Fruit fly (Drosophila melanogaster) whole organism, embryonic: ENCODE data around the gene CG5180.

ENCODE experiments used
- Abd-B ChIP-seq: fragments of 200-800 bp; sonication (Bioruptor generic); optimal IDR thresholded peaks from 2 replicates; lab custom pipeline; 2018; ENCODE audit warnings: missing biosample characterization, mild to moderate bottlenecking, missing genetic modification characterization, moderate library complexity
- BtbVII ChIP-seq: fragments of 200-800 bp; sonication (Bioruptor generic); optimal IDR thresholded peaks from 3 replicates; lab custom pipeline; 2017; ENCODE audit warnings: missing biosample characterization, mild to moderate bottlenecking, missing genetic modification characterization
- CG10462 ChIP-seq: fragments of 200-800 bp; sonication (Bioruptor generic); optimal IDR thresholded peaks from 2 replicates; lab custom pipeline; 2016; ENCODE audit warnings: missing biosample characterization, missing genetic modification characterization
- CG11723 ChIP-seq: fragments of 200-800 bp; sonication (Bioruptor generic); optimal IDR thresholded peaks from 2 replicates; lab custom pipeline; 2017; ENCODE audit warnings: missing biosample characterization, mild to moderate bottlenecking, missing genetic modification characterization
- CG12236 ChIP-seq: fragments of 200-800 bp; sonication (Bioruptor generic); optimal IDR thresholded peaks from 2 replicates; lab custom pipeline; 2016; ENCODE audit warnings: missing biosample characterization, missing genetic modification characterization
- CG12299 ChIP-seq: fragments of 200-800 bp; sonication (Bioruptor generic); optimal IDR thresholded peaks from 2 replicates; lab custom pipeline; 2018; ENCODE audit warnings: missing biosample characterization, mild to moderate bottlenecking, missing genetic modification characterization
- CG12391 ChIP-seq: fragments of 200-800 bp; sonication (Bioruptor generic); optimal IDR thresholded peaks from 3 replicates; lab custom pipeline; 2018; ENCODE audit warnings: missing biosample characterization, mild to moderate bottlenecking, missing genetic modification characterization, moderate library complexity
- CG1529 ChIP-seq: fragments of 200-800 bp; sonication (Bioruptor generic); optimal IDR thresholded peaks from 3 replicates; lab custom pipeline; 2018; ENCODE audit warnings: missing biosample characterization, missing genetic modification characterization
- CG16779 ChIP-seq: fragments of 200-800 bp; sonication (Bioruptor generic); IDR thresholded peaks from 2 replicates; pipeline ENCODE4 v1.3.6; 2022; ENCODE audit warnings: missing biosample characterization, missing genetic modification characterization
- CG16813 ChIP-seq: fragments of 200-800 bp; sonication (Bioruptor generic); IDR thresholded peaks from 3 replicates; pipeline ENCODE4 v1.3.6; 2022; ENCODE audit warnings: missing biosample characterization, missing genetic modification characterization; ENCODE audit not compliant: partially characterized antibody
- CG17359 ChIP-seq: fragments of 200-800 bp; sonication (Bioruptor generic); optimal IDR thresholded peaks from 3 replicates; lab custom pipeline; 2018; ENCODE audit warnings: missing biosample characterization, mild to moderate bottlenecking, missing genetic modification characterization, moderate library complexity
- CG17912 ChIP-seq: fragments of 200-800 bp; sonication (Bioruptor generic); optimal IDR thresholded peaks from 2 replicates; lab custom pipeline; 2018; ENCODE audit warnings: missing biosample characterization, mild to moderate bottlenecking, missing genetic modification characterization
- CG2875 ChIP-seq: fragments of 200-800 bp; sonication (Bioruptor generic); optimal IDR thresholded peaks from 2 replicates; lab custom pipeline; 2017; ENCODE audit warnings: missing biosample characterization, mild to moderate bottlenecking, missing genetic modification characterization, missing genetic modification reagents
- CG3407 ChIP-seq: fragments of 200-800 bp; sonication (Bioruptor generic); optimal IDR thresholded peaks from 2 replicates; lab custom pipeline; 2018; ENCODE audit warnings: missing biosample characterization, mild to moderate bottlenecking, missing genetic modification characterization
- CG34224 ChIP-seq: fragments of 200-800 bp; sonication (Bioruptor generic); IDR thresholded peaks from 3 replicates; pipeline ENCODE4 v1.3.6; 2022; ENCODE audit warnings: missing biosample characterization, missing genetic modification characterization; ENCODE audit not compliant: partially characterized antibody
- CG34376 ChIP-seq: fragments of 200-800 bp; sonication (Bioruptor generic); optimal IDR thresholded peaks from 2 replicates; lab custom pipeline; 2018; ENCODE audit warnings: missing biosample characterization, mild to moderate bottlenecking, missing genetic modification characterization
- CG4404 ChIP-seq: fragments of 200-800 bp; sonication (Bioruptor generic); IDR thresholded peaks from 2 replicates; pipeline ENCODE4 v1.3.6; 2022; ENCODE audit warnings: missing biosample characterization, missing genetic modification characterization
- CG4707 ChIP-seq: fragments of 200-800 bp; sonication (Bioruptor generic); optimal IDR thresholded peaks from 2 replicates; lab custom pipeline; 2018; ENCODE audit warnings: missing biosample characterization, mild to moderate bottlenecking, missing genetic modification characterization, moderate library complexity
- CG7271 ChIP-seq: fragments of 200-800 bp; sonication (Bioruptor generic); optimal IDR thresholded peaks from 2 replicates; lab custom pipeline; 2018; ENCODE audit warnings: missing biosample characterization, mild to moderate bottlenecking, missing genetic modification characterization, moderate library complexity
- CG7556 ChIP-seq: fragments of 200-800 bp; sonication (Bioruptor generic); optimal IDR thresholded peaks from 2 replicates; lab custom pipeline; 2017; ENCODE audit warnings: missing biosample characterization, mild to moderate bottlenecking, missing genetic modification characterization
- CG7928 ChIP-seq: fragments of 200-800 bp; sonication (Bioruptor generic); optimal IDR thresholded peaks from 2 replicates; lab custom pipeline; 2017; ENCODE audit warnings: missing biosample characterization, mild to moderate bottlenecking, missing genetic modification characterization
- CG7987 ChIP-seq: fragments of 200-800 bp; sonication (Bioruptor generic); optimal IDR thresholded peaks from 2 replicates; lab custom pipeline; 2018; ENCODE audit warnings: missing biosample characterization, mild to moderate bottlenecking, missing genetic modification characterization, moderate library complexity
- Dbx ChIP-seq: fragments of 200-800 bp; sonication (Bioruptor generic); IDR thresholded peaks from 3 replicates; pipeline ENCODE4 v1.3.6; 2022; ENCODE audit warnings: missing biosample characterization, missing genetic modification characterization
- Dp ChIP-seq: fragments of 200-800 bp; sonication (Bioruptor generic); optimal IDR thresholded peaks from 2 replicates; lab custom pipeline; 2018; ENCODE audit warnings: missing biosample characterization, mild to moderate bottlenecking, missing genetic modification characterization, moderate library complexity
- E2f1 ChIP-seq: fragments of 200-800 bp; sonication (Bioruptor generic); IDR thresholded peaks from 2 replicates; pipeline ENCODE4 v1.3.6; 2022; ENCODE audit warnings: missing biosample characterization, missing genetic modification characterization
- Fer3 ChIP-seq: fragments of 200-800 bp; sonication (Bioruptor generic); optimal IDR thresholded peaks from 2 replicates; lab custom pipeline; 2018; ENCODE audit warnings: missing biosample characterization, mild to moderate bottlenecking, missing genetic modification characterization, moderate library complexity
- GATAe ChIP-seq: fragments of 200-800 bp; sonication (Bioruptor generic); conservative IDR thresholded peaks from 2 replicates; pipeline ENCODE4 v1.3.6; 2022; ENCODE audit warnings: missing biosample characterization, missing genetic modification characterization
- Hand ChIP-seq: fragments of 200-800 bp; sonication (Bioruptor generic); optimal IDR thresholded peaks from 2 replicates; lab custom pipeline; 2017; ENCODE audit warnings: mild to moderate bottlenecking, missing biosample characterization, missing genetic modification reagents, missing genetic modification characterization
- Hr51 ChIP-seq, 2 experiments: fragments of 200-800 bp; sonication (Bioruptor generic); optimal IDR thresholded peaks; 2 replicates in 1 of 2; 3 replicates in 1 of 2; lab custom pipeline; 2016 to 2018; ENCODE audit warnings: missing biosample characterization in 2 of 2, missing genetic modification characterization in 2 of 2, mild to moderate bottlenecking in 1 of 2, moderate library complexity in 1 of 2
- Nf-YA ChIP-seq: fragments of 200-800 bp; sonication (Bioruptor generic); IDR thresholded peaks from 2 replicates; pipeline ENCODE4 v1.3.6; 2022; ENCODE audit warnings: missing biosample characterization, missing genetic modification characterization
- Ssrp ChIP-seq: fragments of 200-800 bp; sonication (Bioruptor generic); optimal IDR thresholded peaks from 2 replicates; lab custom pipeline; 2018; ENCODE audit warnings: missing biosample characterization, mild to moderate bottlenecking, missing genetic modification characterization, moderate library complexity
- al ChIP-seq: fragments of 200-800 bp; sonication (Bioruptor generic); IDR thresholded peaks from 2 replicates; pipeline ENCODE4 v1.3.6; 2022; ENCODE audit warnings: missing biosample characterization, missing genetic modification characterization
- chinmo ChIP-seq: fragments of 200-800 bp; sonication (Bioruptor generic); IDR thresholded peaks from 4 replicates; pipeline ENCODE4 v1.3.6; 2022; ENCODE audit warnings: missing biosample characterization, missing genetic modification characterization; ENCODE audit not compliant: partially characterized antibody
- gcm2 ChIP-seq: fragments of 200-800 bp; sonication (Bioruptor generic); optimal IDR thresholded peaks from 2 replicates; lab custom pipeline; 2016; ENCODE audit warnings: missing biosample characterization, missing genetic modification characterization
- gem ChIP-seq: fragments of 200-800 bp; sonication (Bioruptor generic); optimal IDR thresholded peaks from 2 replicates; lab custom pipeline; 2019; ENCODE audit warnings: missing biosample characterization, mild to moderate bottlenecking, missing genetic modification characterization, moderate library complexity
- grn ChIP-seq: fragments of 200-800 bp; sonication (Bioruptor generic); optimal IDR thresholded peaks from 3 replicates; lab custom pipeline; 2017; ENCODE audit warnings: missing biosample characterization, missing genetic modification characterization
- ham ChIP-seq: fragments of 200-800 bp; sonication (Bioruptor generic); IDR thresholded peaks from 2 replicates; pipeline ENCODE4 v1.3.6; 2022; ENCODE audit warnings: missing biosample characterization, missing genetic modification characterization
- hbn ChIP-seq: fragments of 200-800 bp; sonication (Bioruptor generic); IDR thresholded peaks from 2 replicates; pipeline ENCODE4 v1.3.6; 2022; ENCODE audit warnings: missing biosample characterization, missing genetic modification characterization; ENCODE audit not compliant: partially characterized antibody
- kay ChIP-seq: fragments of 200-800 bp; sonication (Bioruptor generic); optimal IDR thresholded peaks from 2 replicates; lab custom pipeline; 2016; ENCODE audit warnings: missing biosample characterization, missing genetic modification characterization
- luna ChIP-seq: fragments of 200-800 bp; sonication (Bioruptor generic); optimal IDR thresholded peaks from 2 replicates; lab custom pipeline; 2016; ENCODE audit warnings: missing biosample characterization, missing genetic modification characterization
- maf-S ChIP-seq: fragments of 200-800 bp; sonication (Bioruptor generic); optimal IDR thresholded peaks from 2 replicates; lab custom pipeline; 2016; ENCODE audit warnings: missing biosample characterization, missing genetic modification characterization
- p53 ChIP-seq: fragments of 200-800 bp; sonication (Bioruptor generic); optimal IDR thresholded peaks from 2 replicates; lab custom pipeline; 2016; ENCODE audit warnings: missing biosample characterization, missing genetic modification characterization
- phol ChIP-seq: fragments of 200-800 bp; sonication (Bioruptor generic); optimal IDR thresholded peaks from 3 replicates; lab custom pipeline; 2018; ENCODE audit warnings: missing biosample characterization, mild to moderate bottlenecking, missing genetic modification characterization, moderate library complexity
- pros ChIP-seq: fragments of 200-800 bp; sonication (Bioruptor generic); optimal IDR thresholded peaks from 3 replicates; lab custom pipeline; 2019; ENCODE audit warnings: missing biosample characterization, mild to moderate bottlenecking, missing genetic modification characterization, moderate library complexity
- shn ChIP-seq: fragments of 200-800 bp; sonication (Bioruptor generic); optimal IDR thresholded peaks from 3 replicates; lab custom pipeline; 2016; ENCODE audit warnings: missing biosample characterization, missing genetic modification characterization
- stwl ChIP-seq: fragments of 200-800 bp; sonication (Bioruptor generic); optimal IDR thresholded peaks from 3 replicates; lab custom pipeline; 2018; ENCODE audit warnings: missing biosample characterization, mild to moderate bottlenecking, missing genetic modification characterization, moderate library complexity
- vvl ChIP-seq: fragments of 200-800 bp; sonication (Bioruptor generic); IDR thresholded peaks from 2 replicates; pipeline ENCODE4 v1.3.6; 2022; ENCODE audit warnings: missing biosample characterization, missing genetic modification characterization

CG5180 gene

DNA sequence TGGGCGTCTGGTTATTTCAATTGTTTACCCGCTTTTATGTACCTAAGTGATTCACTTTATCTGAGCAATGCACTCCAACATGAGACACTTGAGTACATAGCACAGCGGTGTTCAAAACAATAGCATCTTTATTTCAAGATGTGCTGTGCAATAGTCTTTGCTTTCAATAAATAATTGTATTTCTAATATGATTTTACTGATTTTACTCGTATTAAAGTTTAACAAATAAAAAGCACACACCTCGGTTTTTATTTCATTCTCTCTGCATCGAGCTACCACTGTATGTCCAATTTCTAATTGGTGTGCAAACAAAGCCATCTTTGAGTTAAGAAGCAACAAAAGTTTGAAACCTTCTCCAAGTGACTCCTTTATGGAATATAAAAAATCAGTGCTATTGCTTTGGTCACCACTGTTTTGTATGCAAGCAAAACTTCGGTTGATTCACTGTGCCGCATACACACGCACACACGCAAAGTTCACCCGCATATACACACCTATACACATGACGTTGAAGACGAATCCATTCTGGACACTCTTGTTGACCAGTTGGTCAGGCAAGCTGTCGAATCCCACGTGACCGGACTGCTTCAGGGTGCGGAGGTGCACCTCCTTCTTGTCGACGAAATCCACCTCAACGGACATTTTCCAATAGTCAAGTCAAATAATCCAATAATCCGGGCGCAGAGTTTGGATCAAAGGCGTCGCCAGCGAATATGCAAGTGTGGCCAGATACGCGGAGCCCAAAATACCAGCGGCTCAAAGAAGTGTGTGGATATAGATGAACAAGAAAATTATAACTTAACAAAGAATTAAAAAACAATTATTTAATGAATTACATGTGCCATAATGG lies 30.1 kb downstream of the CG5180 start, which contains the start of gene Septin2 (continued):
- no peak for TF ChIP-seq hbn (GFP tag; lab: Robert Waterston, UW)
- TF ChIP-seq CG34224 (GFP tag; lab: Robert Waterston, UW): no peak
- TF ChIP-seq CG10462 (GFP tag; lab: Kevin White, UChicago): peak; percentile 78
- TF ChIP-seq CG16813 (GFP tag; lab: Robert Waterston, UW): 0 out of 3 replicates have a peak, but pooled peaks have one; percentile 6
- no peak for TF ChIP-seq Abd-B (GFP tag; lab: Kevin White, UChicago)
- TF ChIP-seq maf-S (GFP tag; lab: Kevin White, UChicago): peak; percentile 23
- TF ChIP-seq vvl (GFP tag; lab: Robert Waterston, UW): peak; percentile 52; the same call in 1 of the 2 replicates
- peak; percentile 84 for TF ChIP-seq CG1529 (GFP tag; lab: Kevin White, UChicago)
- TF ChIP-seq Ssrp: peak; percentile 82
- peak; percentile 52 for TF ChIP-seq E2f1 (GFP tag; lab: Robert Waterston, UW)
- peak; percentile 12 for TF ChIP-seq shn
- TF ChIP-seq CG4404 (GFP tag; lab: Robert Waterston, UW): peak; percentile 38
- no peak for TF ChIP-seq gcm2 (GFP tag; lab: Kevin White, UChicago)
- TF ChIP-seq Dp (GFP tag; lab: Kevin White, UChicago): peak; percentile 25
- peak; percentile 85 for TF ChIP-seq CG17359 (tag; lab: Kevin White, UChicago)
- no peak for TF ChIP-seq CG7271 (tag; lab: Kevin White, UChicago)
- peak; percentile 77 for TF ChIP-seq BtbVII (GFP tag; lab: Kevin White, UChicago)
- peak; percentile 50 for TF ChIP-seq CG12236 (GFP tag; lab: Kevin White, UChicago)
- TF ChIP-seq kay: peak; percentile 68
- TF ChIP-seq CG2875 (GFP tag; lab: Kevin White, UChicago): peak; percentile 79
- no peak for TF ChIP-seq CG7987
- no peak for TF ChIP-seq CG7928 (GFP tag; lab: Kevin White, UChicago)
- 0 out of 4 replicates have a peak, but pooled peaks have one; percentile 28 for TF ChIP-seq chinmo (GFP tag; lab: Robert Waterston, UW)
- peak; percentile 33 for TF ChIP-seq Hand (GFP tag; lab: Kevin White, UChicago)
- no peak for TF ChIP-seq Dbx (GFP tag; lab: Robert Waterston, UW)
- TF ChIP-seq CG12299 (tag; lab: Kevin White, UChicago): peak; percentile 34
- TF ChIP-seq Nf-YA (GFP tag; lab: Robert Waterston, UW): peak; percentile 59; the same call in 1 of the 2 replicates
- peak; percentile 76 for TF ChIP-seq CG12391
- TF ChIP-seq luna (GFP tag; lab: Kevin White, UChicago): no peak
- peak; percentile 35 for TF ChIP-seq CG4707 (GFP tag; lab: Kevin White, UChicago)
- 0 out of 2 replicates have a peak, but pooled peaks have one; percentile 47 for TF ChIP-seq CG16779
- peak; percentile 4 to 85 for TF ChIP-seq Hr51 (GFP tag; optimal IDR thresholded peaks at IDR 0.05; lab: Kevin White, UChicago)
- peak; percentile 88 for TF ChIP-seq gem (tag; lab: Kevin White, UChicago)
- no peak for TF ChIP-seq GATAe
- TF ChIP-seq ham (GFP tag; lab: Robert Waterston, UW): no peak
- peak; percentile 69 for TF ChIP-seq Fer3
- TF ChIP-seq phol (tag; lab: Kevin White, UChicago): peak; percentile 86
- TF ChIP-seq CG17912 (GFP tag; lab: Kevin White, UChicago): no peak
- no peak for TF ChIP-seq grn (GFP tag; lab: Kevin White, UChicago)
- no peak for TF ChIP-seq pros (GFP tag; lab: Kevin White, UChicago)
- no peak for TF ChIP-seq stwl (tag; lab: Kevin White, UChicago)
- TF ChIP-seq CG11723 (GFP tag; lab: Kevin White, UChicago): peak; percentile 75
- TF ChIP-seq CG3407 (GFP tag; lab: Kevin White, UChicago): peak; percentile 81
- TF ChIP-seq al (GFP tag; lab: Robert Waterston, UW): no peak
- TF ChIP-seq CG34376 (GFP tag; lab: Kevin White, UChicago): no peak
- no peak for TF ChIP-seq p53 (GFP tag; lab: Kevin White, UChicago)
- peak; percentile 83 for TF ChIP-seq CG7556 (GFP tag; lab: Kevin White, UChicago)
